Worm (Caenorhabditis elegans) whole organism, young adult: ENCODE results near the gene Y108G3AL.2.

Source experiments
- B0019.2 ChIP-seq: fragments of 200-800 bp; sonication (Bioruptor generic); conservative IDR thresholded peaks from 2 replicates; pipeline ENCODE4 v1.3.6; 2022; ENCODE audit warnings: missing genetic modification reagents, missing genetic modification characterization, missing compliant biosample characterization
- B0336.3 ChIP-seq: fragments of 200-800 bp; sonication (Bioruptor generic); IDR thresholded peaks from 2 replicates; pipeline ENCODE4 v1.3.6; 2022; ENCODE audit warnings: missing genetic modification characterization, missing compliant biosample characterization
- C06A6.2 ChIP-seq: fragments of 200-800 bp; sonication (Bioruptor generic); conservative IDR thresholded peaks from 2 replicates; pipeline ENCODE4 v1.3.6; 2022; ENCODE audit warnings: missing genetic modification characterization, missing compliant biosample characterization
- F10E7.11 ChIP-seq: sonication (generic microtip); optimal IDR thresholded peaks from 2 replicates; lab custom pipeline; 2017; ENCODE audit warnings: mild to moderate bottlenecking, missing genetic modification characterization, moderate library complexity, missing compliant biosample characterization
- F39B2.1 ChIP-seq: fragments of 200-800 bp; sonication (Bioruptor generic); IDR thresholded peaks from 2 replicates; pipeline ENCODE4 v1.3.6; 2022; ENCODE audit warnings: missing genetic modification reagents, missing genetic modification characterization, missing compliant biosample characterization
- F49E8.2 ChIP-seq: sonication (generic microtip); optimal IDR thresholded peaks from 3 replicates; lab custom pipeline; 2017; ENCODE audit warnings: missing genetic modification characterization, mild to moderate bottlenecking, missing compliant biosample characterization, antibody characterized with exemption, moderate library complexity; ENCODE audit not compliant: insufficient read depth
- F57C9.4 ChIP-seq: sonication (generic microtip); optimal IDR thresholded peaks from 2 replicates; lab custom pipeline; 2017; ENCODE audit warnings: mild to moderate bottlenecking, missing genetic modification characterization, missing compliant biosample characterization
- K11D2.4 ChIP-seq: fragments of 200-800 bp; sonication (Bioruptor generic); IDR thresholded peaks from 2 replicates; pipeline ENCODE4 v1.3.6; 2022; ENCODE audit warnings: missing genetic modification reagents, missing genetic modification characterization, missing compliant biosample characterization
- Y53G8AR.9 ChIP-seq: fragments of 200-800 bp; sonication (Bioruptor generic); conservative IDR thresholded peaks from 2 replicates; pipeline ENCODE4 v1.3.6; 2022; ENCODE audit warnings: missing genetic modification reagents, missing genetic modification characterization, missing compliant biosample characterization
- Y95B8A.8 ChIP-seq: fragments of 200-800 bp; sonication (Bioruptor generic); IDR thresholded peaks from 2 replicates; pipeline ENCODE4 v1.3.6; 2022; ENCODE audit warnings: missing genetic modification reagents, missing genetic modification characterization, missing compliant biosample characterization
- akir-1 ChIP-seq: fragments of 200-800 bp; sonication (Bioruptor generic); optimal IDR thresholded peaks from 2 replicates; lab custom pipeline; 2018; ENCODE audit warnings: mild to moderate bottlenecking, missing genetic modification characterization, moderate library complexity, missing compliant biosample characterization
- ama-1 ChIP-seq, 3 experiments: fragments of 150-350 bp in 1 of 3; sonication (generic microtip) in 2 of 3; optimal IDR thresholded peaks; 2 replicates each; lab custom pipeline; 2014 to 2018; ENCODE audit warnings: missing biosample characterization in 2 of 3, missing genetic modification characterization in 2 of 3, missing genetic modification reagents in 2 of 3
- aptf-3 ChIP-seq: fragments of 200-800 bp; sonication (Bioruptor generic); IDR thresholded peaks from 2 replicates; pipeline ENCODE4 v1.3.6; 2022; ENCODE audit warnings: missing genetic modification characterization, missing compliant biosample characterization
- ccch-3 ChIP-seq: fragments of 200-800 bp; sonication (Bioruptor generic); optimal IDR thresholded peaks from 2 replicates; lab custom pipeline; 2018; ENCODE audit warnings: mild to moderate bottlenecking, missing genetic modification characterization, missing compliant biosample characterization
- ceh-100 ChIP-seq: fragments of 200-800 bp; sonication (Bioruptor generic); IDR thresholded peaks from 2 replicates; pipeline ENCODE4 v1.3.6; 2022; ENCODE audit warnings: missing genetic modification reagents, missing genetic modification characterization, missing compliant biosample characterization
- ceh-40 ChIP-seq: fragments of 200-800 bp; sonication (Bioruptor generic); IDR thresholded peaks from 2 replicates; pipeline ENCODE4 v1.3.6; 2022; ENCODE audit warnings: missing genetic modification characterization, missing compliant biosample characterization
- efl-1 ChIP-seq: fragments of 150-350 bp; optimal IDR thresholded peaks from 2 replicates; lab custom pipeline; 2014; ENCODE audit warnings: missing biosample characterization, missing genetic modification reagents, missing genetic modification characterization
- egl-44 ChIP-seq: fragments of 200-800 bp; sonication (Bioruptor generic); IDR thresholded peaks from 2 replicates; pipeline ENCODE4 v1.3.6; 2022; ENCODE audit warnings: missing genetic modification reagents, missing genetic modification characterization, missing compliant biosample characterization
- ets-4 ChIP-seq: fragments of 200-800 bp; sonication (Bioruptor generic); optimal IDR thresholded peaks from 2 replicates; lab custom pipeline; 2018; ENCODE audit warnings: mild to moderate bottlenecking, missing genetic modification characterization, missing compliant biosample characterization
- hlh-12 ChIP-seq: sonication (generic microtip); optimal IDR thresholded peaks from 2 replicates; lab custom pipeline; 2016; ENCODE audit warnings: missing genetic modification characterization, missing compliant biosample characterization
- hlh-26 ChIP-seq: fragments of 200-800 bp; sonication (Bioruptor generic); conservative IDR thresholded peaks from 2 replicates; pipeline ENCODE4 v1.3.6; 2022; ENCODE audit warnings: missing genetic modification reagents, missing genetic modification characterization, missing compliant biosample characterization
- hmg-20 ChIP-seq: fragments of 200-800 bp; sonication (Bioruptor generic); IDR thresholded peaks from 2 replicates; pipeline ENCODE4 v1.3.6; 2022; ENCODE audit warnings: missing genetic modification reagents, missing genetic modification characterization, missing compliant biosample characterization
- hrde-1 ChIP-seq: sonication (generic microtip); optimal IDR thresholded peaks from 2 replicates; lab custom pipeline; 2016; ENCODE audit warnings: missing genetic modification characterization, mild to moderate bottlenecking, missing compliant biosample characterization, moderate library complexity, missing genotype, missing genetic modification reagents, borderline replicate concordance
- let-526 ChIP-seq: fragments of 200-800 bp; sonication (Bioruptor generic); IDR thresholded peaks from 2 replicates; pipeline ENCODE4 v1.3.6; 2022; ENCODE audit warnings: missing genetic modification reagents, missing genetic modification characterization, missing compliant biosample characterization
- lin-26 ChIP-seq: fragments of 200-800 bp; sonication (Bioruptor generic); IDR thresholded peaks from 2 replicates; pipeline ENCODE4 v1.3.6; 2022; ENCODE audit warnings: missing genetic modification reagents, missing genetic modification characterization, missing compliant biosample characterization
- lin-40 ChIP-seq: sonication (generic microtip); optimal IDR thresholded peaks from 2 replicates; lab custom pipeline; 2016; ENCODE audit warnings: missing genetic modification characterization, mild to moderate bottlenecking, missing compliant biosample characterization, missing genotype, missing genetic modification reagents
- lir-1 ChIP-seq: fragments of 200-800 bp; sonication (Bioruptor generic); conservative IDR thresholded peaks from 2 replicates; pipeline ENCODE4 v1.3.6; 2022; ENCODE audit warnings: missing genetic modification reagents, missing genetic modification characterization, missing compliant biosample characterization
- lsl-1 ChIP-seq: fragments of 200-800 bp; sonication (Bioruptor generic); optimal IDR thresholded peaks from 2 replicates; lab custom pipeline; 2018; ENCODE audit warnings: mild to moderate bottlenecking, missing genetic modification characterization, moderate library complexity, missing compliant biosample characterization
- lsy-27 ChIP-seq: sonication (generic microtip); optimal IDR thresholded peaks from 2 replicates; lab custom pipeline; 2017; ENCODE audit warnings: missing genetic modification characterization, mild to moderate bottlenecking, missing compliant biosample characterization, antibody characterized with exemption, missing genotype, borderline replicate concordance; ENCODE audit not compliant: insufficient read depth
- madf-10 ChIP-seq: sonication (generic microtip); optimal IDR thresholded peaks from 2 replicates; lab custom pipeline; 2016; ENCODE audit warnings: mild to moderate bottlenecking, missing genetic modification characterization, missing compliant biosample characterization
- nhr-120 ChIP-seq: fragments of 200-800 bp; sonication (Bioruptor generic); IDR thresholded peaks from 2 replicates; pipeline ENCODE4 v1.3.6; 2022; ENCODE audit warnings: missing genetic modification characterization, missing compliant biosample characterization
- nhr-27 ChIP-seq: fragments of 200-800 bp; sonication (Bioruptor generic); optimal IDR thresholded peaks from 2 replicates; lab custom pipeline; 2018; ENCODE audit warnings: mild to moderate bottlenecking, missing genetic modification characterization, moderate library complexity, missing compliant biosample characterization
- nhr-80 ChIP-seq: sonication (generic microtip); optimal IDR thresholded peaks from 2 replicates; lab custom pipeline; 2016; ENCODE audit warnings: missing genetic modification characterization, missing compliant biosample characterization
- pbrm-1 ChIP-seq: fragments of 200-800 bp; sonication (Bioruptor generic); IDR thresholded peaks from 2 replicates; pipeline ENCODE4 v1.3.6; 2022; ENCODE audit warnings: missing genetic modification reagents, missing genetic modification characterization, missing compliant biosample characterization
- pha-4 ChIP-seq: fragments of 150-350 bp; sonication (generic microtip); optimal IDR thresholded peaks from 2 replicates; lab custom pipeline; 2014; ENCODE audit warnings: missing biosample characterization, missing genetic modification reagents, missing genetic modification characterization
- rcor-1 ChIP-seq: fragments of 200-800 bp; sonication (Bioruptor generic); IDR thresholded peaks from 2 replicates; pipeline ENCODE4 v1.3.6; 2022; ENCODE audit warnings: missing genetic modification reagents, missing genetic modification characterization, missing compliant biosample characterization
- repo-1 ChIP-seq: sonication (generic microtip); optimal IDR thresholded peaks from 2 replicates; lab custom pipeline; 2017; ENCODE audit warnings: mild to moderate bottlenecking, missing genetic modification characterization, missing compliant biosample characterization
- rpc-1 ChIP-seq, 2 experiments: fragments of 150-350 bp in 1 of 2; sonication (generic microtip) in 1 of 2; optimal IDR thresholded peaks; 2 replicates each; lab custom pipeline; 2014 to 2018; ENCODE audit warnings: missing biosample characterization in 1 of 2, missing genetic modification characterization in 1 of 2, missing genetic modification reagents in 1 of 2, missing genotype in 1 of 2
- sdz-38 ChIP-seq: sonication (generic microtip); optimal IDR thresholded peaks from 2 replicates; lab custom pipeline; 2016; ENCODE audit warnings: missing genotype, missing genetic modification characterization, missing compliant biosample characterization
- sea-2 ChIP-seq: fragments of 200-800 bp; sonication (Bioruptor generic); IDR thresholded peaks from 2 replicates; pipeline ENCODE4 v1.3.6; 2022; ENCODE audit warnings: missing genetic modification characterization, missing compliant biosample characterization
- snpc-1.3 ChIP-seq: sonication (generic microtip); optimal IDR thresholded peaks from 2 replicates; lab custom pipeline; 2017; ENCODE audit warnings: missing genetic modification characterization, mild to moderate bottlenecking, missing compliant biosample characterization, antibody characterized with exemption, moderate library complexity, missing genotype, missing genetic modification reagents; ENCODE audit not compliant: insufficient read depth
- snpc-3.4 ChIP-seq: sonication (generic microtip); optimal IDR thresholded peaks from 2 replicates; lab custom pipeline; 2017; ENCODE audit warnings: missing genetic modification characterization, mild to moderate bottlenecking, missing compliant biosample characterization, antibody characterized with exemption, moderate library complexity, missing genotype, missing genetic modification reagents
- unc-130 ChIP-seq: sonication (generic microtip); optimal IDR thresholded peaks from 2 replicates; lab custom pipeline; 2016; ENCODE audit warnings: missing genetic modification reagents, missing genetic modification characterization, missing compliant biosample characterization
- xnd-1 ChIP-seq: sonication (generic microtip); optimal IDR thresholded peaks from 2 replicates; lab custom pipeline; 2016; ENCODE audit warnings: missing genotype, missing genetic modification reagents, missing genetic modification characterization, missing compliant biosample characterization
- zim-3 ChIP-seq: sonication (generic microtip); optimal IDR thresholded peaks from 2 replicates; lab custom pipeline; 2017; ENCODE audit warnings: mild to moderate bottlenecking, missing genetic modification characterization, moderate library complexity, missing compliant biosample characterization
- ztf-22 ChIP-seq: fragments of 200-800 bp; sonication (Bioruptor generic); optimal IDR thresholded peaks from 2 replicates; lab custom pipeline; 2018; ENCODE audit warnings: mild to moderate bottlenecking, missing genetic modification characterization, moderate library complexity, missing compliant biosample characterization
- ztf-26 ChIP-seq: sonication (generic microtip); optimal IDR thresholded peaks from 2 replicates; lab custom pipeline; 2017; ENCODE audit warnings: missing genetic modification characterization, missing compliant biosample characterization
- ztf-6 ChIP-seq: fragments of 200-800 bp; sonication (Bioruptor generic); IDR thresholded peaks from 2 replicates; pipeline ENCODE4 v1.3.6; 2022; ENCODE audit warnings: missing genetic modification reagents, missing genetic modification characterization, missing compliant biosample characterization

The Y108G3AL.2 gene

DNA sequence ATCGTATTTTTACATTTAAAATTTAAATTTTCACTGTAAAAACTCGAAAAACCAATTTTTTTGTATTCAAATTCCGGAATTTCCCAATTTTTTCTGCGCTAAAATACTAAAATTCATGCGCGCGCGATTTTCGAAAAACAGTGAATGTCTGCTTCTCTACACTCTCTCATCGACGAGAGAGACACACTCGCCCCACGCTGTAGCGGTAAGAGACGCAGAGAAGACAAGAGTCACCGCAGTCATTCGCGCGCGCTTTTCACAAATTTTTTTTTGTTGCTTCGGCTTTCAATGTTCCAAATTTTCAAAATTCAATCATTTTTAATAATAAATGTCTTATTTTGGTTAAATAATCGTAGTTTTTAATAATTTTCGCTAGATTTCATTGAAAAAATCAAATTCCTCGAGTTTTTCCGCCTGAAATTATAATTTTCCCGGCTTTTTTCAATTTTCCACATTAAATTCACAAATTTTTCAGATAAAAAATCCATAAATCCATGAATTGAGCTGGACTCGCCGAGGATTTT, 19.0 kb downstream of the Y108G3AL.2 start, which contains the start of gene arid-1 (continued):
- TF ChIP-seq nhr-120 (GFP tag; lab: Robert Waterston, UW) (no peak), snpc-1.3 (peak; percentile 23), lin-26 (no peak), rcor-1 (0 out of 2 replicates have a peak, but pooled peaks have one; percentile 39), Y53G8AR.9 (no peak), F57C9.4 (tag; lab: Kevin White, UChicago) (no peak), ztf-6 (GFP tag; lab: Robert Waterston, UW) (no peak), ets-4 (no peak), unc-130 (GFP tag; lab: Kevin White, UChicago) (peak; percentile 11), C06A6.2 (GFP tag; lab: Robert Waterston, UW) (no peak), let-526 (GFP tag; lab: Robert Waterston, UW) (no peak), egl-44 (GFP tag; lab: Robert Waterston, UW) (no peak), lsy-27 (no peak), F39B2.1 (GFP tag; lab: Robert Waterston, UW) (no peak), lsl-1 (GFP tag; lab: Kevin White, UChicago) (peak; percentile 53), rpc-1 (optimal IDR thresholded peaks at IDR 0.05; lab: Kevin White, UChicago) (no peak), rpc-1 (tag; optimal IDR thresholded peaks at IDR 0.05; lab: Kevin White, UChicago) (no peak), F49E8.2 (tag; lab: Kevin White, UChicago) (peak; percentile 32), zim-3 (tag; lab: Kevin White, UChicago) (no peak), Y95B8A.8 (GFP tag; lab: Robert Waterston, UW) (0 out of 2 replicates have a peak, but pooled peaks have one; percentile 11), nhr-27 (tag; lab: Kevin White, UChicago) (no peak), ztf-22 (GFP tag; lab: Kevin White, UChicago) (no peak), nhr-80 (no peak), aptf-3 (GFP tag; lab: Robert Waterston, UW) (no peak), ceh-100 (GFP tag; lab: Robert Waterston, UW) (peak; percentile 57), lir-1 (GFP tag; lab: Robert Waterston, UW) (no peak), hlh-12 (no peak), madf-10 (tag; lab: Kevin White, UChicago) (peak; percentile 47), snpc-3.4 (tag; lab: Kevin White, UChicago) (peak; percentile 72), akir-1 (GFP tag; lab: Kevin White, UChicago) (no peak), F10E7.11 (tag; lab: Kevin White, UChicago) (no peak), K11D2.4 (GFP tag; lab: Robert Waterston, UW) (no peak), lin-40 (no peak), hrde-1 (no peak), B0336.3 (GFP tag; lab: Robert Waterston, UW) (no peak), efl-1 (peak; percentile 87), sea-2 (GFP tag; lab: Robert Waterston, UW) (no peak), ccch-3 (GFP tag; lab: Kevin White, UChicago) (no peak), ceh-40 (GFP tag; lab: Robert Waterston, UW) (no peak), hlh-26 (no peak)

DNA sequence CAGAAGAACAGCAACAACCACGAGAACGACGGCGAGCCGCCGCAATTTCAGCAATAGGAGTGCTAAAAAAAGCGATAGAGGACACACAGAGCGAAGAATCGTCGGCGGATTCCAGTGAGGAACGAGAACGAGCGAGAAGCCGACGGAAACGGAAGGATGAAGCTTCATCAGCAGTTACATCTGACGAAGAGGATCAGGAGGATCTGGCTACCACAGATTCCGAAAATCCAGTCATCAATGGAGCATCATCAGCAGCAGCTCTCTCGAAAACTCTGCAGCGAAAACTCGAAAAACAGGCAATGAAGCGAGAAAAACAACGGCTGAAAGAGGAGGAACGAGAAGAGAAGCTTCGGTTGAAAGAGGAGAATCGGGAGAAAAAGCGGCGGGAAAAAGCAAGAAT, 22.6 kb downstream of the Y108G3AL.2 start:
- TF ChIP-seq egl-44 (GFP tag; lab: Robert Waterston, UW) (no peak), Y53G8AR.9 (no peak), hmg-20 (GFP tag; lab: Robert Waterston, UW) (no peak), zim-3 (tag; lab: Kevin White, UChicago) (no peak), sdz-38 (no peak), xnd-1 (no peak), repo-1 (tag; lab: Kevin White, UChicago) (no peak), ama-1 (optimal IDR thresholded peaks at IDR 0.05; lab: Kevin White, UChicago) (no peak), ama-1 (GFP tag; optimal IDR thresholded peaks at IDR 0.05; lab: Kevin White, UChicago) (no peak), rcor-1 (no peak), pbrm-1 (no peak), hlh-12 (no peak), pha-4 (tag; lab: Kevin White, UChicago) (no peak), ztf-26 (tag; lab: Kevin White, UChicago) (no peak), B0019.2 (GFP tag; lab: Robert Waterston, UW) (no peak)
